Fruit fly (Drosophila melanogaster): ENCODE data around the gene CG13895.

The CG13895 gene

dm6 chr3L:681793-682369 is 26.1 kb downstream of the CG13895 start (continued):
- TF ChIP-seq pzg (GFP tag; optimal IDR thresholded peaks at IDR 0.05) (peak; percentile 76), CG2875 (GFP tag; optimal IDR thresholded peaks at IDR 0.05) (peak; percentile 25), stc (GFP tag; IDR thresholded peaks at IDR 0.05) (no peak), CkIIα-i1 (GFP tag; IDR thresholded peaks at IDR 0.05) (no peak), slp2 (GFP tag; optimal IDR thresholded peaks at IDR 0.05) (peak; percentile 9), CG3281 (GFP tag; optimal IDR thresholded peaks at IDR 0.05) (peak; percentile 46), ATbp (GFP tag; optimal IDR thresholded peaks at IDR 0.05) (peak; percentile 33), lola (GFP tag; optimal IDR thresholded peaks at IDR 0.05) (no peak), lov (optimal IDR thresholded peaks at IDR 0.05) (no peak), lov (GFP tag; IDR thresholded peaks at IDR 0.05) (no peak; the same call in 2 of the 3 replicates), odd (GFP tag; optimal IDR thresholded peaks at IDR 0.05) (peak; percentile 24), Trl (optimal IDR thresholded peaks at IDR 0.05) (no peak), Trl (GFP tag; optimal IDR thresholded peaks at IDR 0.05) (peak; percentile 24), mirr (GFP tag; optimal IDR thresholded peaks at IDR 0.05) (peak; percentile 62), CG11398 (GFP tag; optimal IDR thresholded peaks at IDR 0.05) (peak; percentile 52), CG2199 (GFP tag; IDR thresholded peaks at IDR 0.05) (peak; percentile 81; the same call in 1 of the 3 replicates), CG1602 (GFP tag; optimal IDR thresholded peaks at IDR 0.05) (no peak), CG8478 (optimal IDR thresholded peaks at IDR 0.05) (no peak), BEAF-32 (GFP tag; optimal IDR thresholded peaks at IDR 0.05) (peak; percentile 40), CG16813 (GFP tag; IDR thresholded peaks at IDR 0.05; ENCODE audit: partially characterized antibody) (peak; percentile 17; the same call in 1 of the 3 replicates), corto (GFP tag; optimal IDR thresholded peaks at IDR 0.05) (no peak), Hr3 (GFP tag; optimal IDR thresholded peaks at IDR 0.05) (no peak), so (GFP tag; IDR thresholded peaks at IDR 0.05) (peak; percentile 40; the same call in 1 of the 3 replicates), maf-S (GFP tag; optimal IDR thresholded peaks at IDR 0.05) (peak; percentile 27), unpg (GFP tag; optimal IDR thresholded peaks at IDR 0.05) (peak; percentile 50), ranshi (GFP tag; IDR thresholded peaks at IDR 0.05) (no peak; the same call in 1 of the 2 replicates), Sin3A (optimal IDR thresholded peaks at IDR 0.05) (peak; percentile 46), CG18476 (GFP tag; optimal IDR thresholded peaks at IDR 0.05) (no peak), lab (GFP tag; optimal IDR thresholded peaks at IDR 0.05) (peak; percentile 80), insv (GFP tag; optimal IDR thresholded peaks at IDR 0.05) (peak in 1 of 2 experiments; percentile 54), CG8359 (GFP tag; optimal IDR thresholded peaks at IDR 0.05; ENCODE audit: borderline replicate concordance) (no peak), HLHmδ (GFP tag; optimal IDR thresholded peaks at IDR 0.05) (no peak), tap (tag; optimal IDR thresholded peaks at IDR 0.05) (peak; percentile 17), phol (tag; optimal IDR thresholded peaks at IDR 0.05) (peak; percentile 20), sim (GFP tag; IDR thresholded peaks at IDR 0.05) (no peak), CG6689 (GFP tag; IDR thresholded peaks at IDR 0.05) (no peak), CG6254 (GFP tag; optimal IDR thresholded peaks at IDR 0.05) (no peak), CG18619 (GFP tag; optimal IDR thresholded peaks at IDR 0.05) (peak; percentile 11), CG9609 (GFP tag; optimal IDR thresholded peaks at IDR 0.05) (peak; percentile 42), Ets97D (GFP tag; optimal IDR thresholded peaks at IDR 0.05) (peak; percentile 63), CG13296 (GFP tag; optimal IDR thresholded peaks at IDR 0.05) (peak; percentile 31), jumu (GFP tag; optimal IDR thresholded peaks at IDR 0.05) (peak; percentile 2), CrebB (tag; optimal IDR thresholded peaks at IDR 0.05) (peak; percentile 53), Rfx (GFP tag; IDR thresholded peaks at IDR 0.05) (peak; percentile 45), CG14860 (GFP tag; IDR thresholded peaks at IDR 0.05; ENCODE audit: partially characterized antibody) (no peak), kay (GFP tag; optimal IDR thresholded peaks at IDR 0.05) (no peak), Sox102F (GFP tag; optimal IDR thresholded peaks at IDR 0.05) (no peak), B-H2 (GFP tag; optimal IDR thresholded peaks at IDR 0.05) (peak; percentile 82), crp (GFP tag; optimal IDR thresholded peaks at IDR 0.05) (peak; percentile 72 to 96), Mrtf (GFP tag; IDR thresholded peaks at IDR 0.05) (no peak)

Measured in whole organism, embryonic.